Worm (Caenorhabditis elegans) whole organism, young adult: ENCODE data around the gene rbm-28.

Experiments
- B0019.2 ChIP-seq: fragments of 200-800 bp; sonication (Bioruptor generic); conservative IDR thresholded peaks from 2 replicates; pipeline ENCODE4 v1.3.6; 2022; ENCODE audit warnings: missing genetic modification reagents, missing genetic modification characterization, missing compliant biosample characterization
- B0261.1 ChIP-seq: sonication (generic microtip); optimal IDR thresholded peaks from 2 replicates; lab custom pipeline; 2016; ENCODE audit warnings: mild to moderate bottlenecking, missing genetic modification characterization, moderate library complexity, missing compliant biosample characterization
- B0336.3 ChIP-seq: fragments of 200-800 bp; sonication (Bioruptor generic); IDR thresholded peaks from 2 replicates; pipeline ENCODE4 v1.3.6; 2022; ENCODE audit warnings: missing genetic modification characterization, missing compliant biosample characterization
- C17E4.6 ChIP-seq: fragments of 200-800 bp; sonication (Bioruptor generic); IDR thresholded peaks from 2 replicates; pipeline ENCODE4 v1.3.6; 2022; ENCODE audit warnings: missing genetic modification reagents, missing genetic modification characterization, missing compliant biosample characterization
- F10E7.11 ChIP-seq: sonication (generic microtip); optimal IDR thresholded peaks from 2 replicates; lab custom pipeline; 2017; ENCODE audit warnings: mild to moderate bottlenecking, missing genetic modification characterization, moderate library complexity, missing compliant biosample characterization
- K12H6.12 ChIP-seq: fragments of 200-800 bp; sonication (Bioruptor generic); optimal IDR thresholded peaks from 2 replicates; lab custom pipeline; 2018; ENCODE audit warnings: mild to moderate bottlenecking, missing genetic modification characterization, missing compliant biosample characterization
- T07F8.4 ChIP-seq: sonication (generic microtip); optimal IDR thresholded peaks from 2 replicates; lab custom pipeline; 2016; ENCODE audit warnings: mild to moderate bottlenecking, missing genetic modification characterization, moderate library complexity, missing compliant biosample characterization
- Y53F4B.3 ChIP-seq: fragments of 200-800 bp; sonication (Bioruptor generic); IDR thresholded peaks from 2 replicates; pipeline ENCODE4 v1.3.6; 2022; ENCODE audit warnings: missing genetic modification reagents, missing genetic modification characterization, missing compliant biosample characterization
- Y56A3A.18 ChIP-seq: fragments of 200-800 bp; sonication (Bioruptor generic); IDR thresholded peaks from 2 replicates; pipeline ENCODE4 v1.3.6; 2022; ENCODE audit warnings: missing genetic modification reagents, missing genetic modification characterization, missing compliant biosample characterization
- Y95B8A.8 ChIP-seq: fragments of 200-800 bp; sonication (Bioruptor generic); IDR thresholded peaks from 2 replicates; pipeline ENCODE4 v1.3.6; 2022; ENCODE audit warnings: missing genetic modification reagents, missing genetic modification characterization, missing compliant biosample characterization
- akir-1 ChIP-seq: fragments of 200-800 bp; sonication (Bioruptor generic); optimal IDR thresholded peaks from 2 replicates; lab custom pipeline; 2018; ENCODE audit warnings: mild to moderate bottlenecking, missing genetic modification characterization, moderate library complexity, missing compliant biosample characterization
- attf-5 ChIP-seq: fragments of 200-800 bp; sonication (Bioruptor generic); optimal IDR thresholded peaks from 2 replicates; lab custom pipeline; 2018; ENCODE audit warnings: mild to moderate bottlenecking, missing genetic modification characterization, missing compliant biosample characterization
- cebp-1 ChIP-seq, 2 experiments: fragments of 200-800 bp in 1 of 2; sonication (Bioruptor generic) in 1 of 2; sonication (generic microtip) in 1 of 2; IDR thresholded peaks in 1 of 2; optimal IDR thresholded peaks in 1 of 2; 2 replicates each; pipeline versions ENCODE4 v1.3.6 to Lab custom; 2017 to 2022; ENCODE audit warnings: missing compliant biosample characterization in 2 of 2, missing genetic modification characterization in 2 of 2, mild to moderate bottlenecking in 1 of 2, missing genetic modification reagents in 1 of 2, moderate library complexity in 1 of 2
- cebp-2 ChIP-seq: fragments of 200-800 bp; sonication (Bioruptor generic); IDR thresholded peaks from 2 replicates; pipeline ENCODE4 v1.3.6; 2022; ENCODE audit warnings: missing genetic modification characterization, missing compliant biosample characterization
- ceh-27 ChIP-seq: fragments of 200-800 bp; sonication (Bioruptor generic); optimal IDR thresholded peaks from 2 replicates; lab custom pipeline; 2018; ENCODE audit warnings: mild to moderate bottlenecking, missing genetic modification characterization, moderate library complexity, missing compliant biosample characterization
- dox-1 ChIP-seq: fragments of 200-800 bp; sonication (Bioruptor generic); IDR thresholded peaks from 2 replicates; pipeline ENCODE4 v1.3.6; 2022; ENCODE audit warnings: missing genetic modification reagents, missing genetic modification characterization, missing compliant biosample characterization
- egl-44 ChIP-seq: fragments of 200-800 bp; sonication (Bioruptor generic); IDR thresholded peaks from 2 replicates; pipeline ENCODE4 v1.3.6; 2022; ENCODE audit warnings: missing genetic modification reagents, missing genetic modification characterization, missing compliant biosample characterization
- ets-4 ChIP-seq: fragments of 200-800 bp; sonication (Bioruptor generic); optimal IDR thresholded peaks from 2 replicates; lab custom pipeline; 2018; ENCODE audit warnings: mild to moderate bottlenecking, missing genetic modification characterization, missing compliant biosample characterization
- fkh-3 ChIP-seq: sonication (generic microtip); optimal IDR thresholded peaks from 2 replicates; lab custom pipeline; 2016; ENCODE audit warnings: mild to moderate bottlenecking, missing genetic modification characterization, missing compliant biosample characterization
- hlh-12 ChIP-seq: sonication (generic microtip); optimal IDR thresholded peaks from 2 replicates; lab custom pipeline; 2016; ENCODE audit warnings: missing genetic modification characterization, missing compliant biosample characterization
- hlh-26 ChIP-seq: fragments of 200-800 bp; sonication (Bioruptor generic); conservative IDR thresholded peaks from 2 replicates; pipeline ENCODE4 v1.3.6; 2022; ENCODE audit warnings: missing genetic modification reagents, missing genetic modification characterization, missing compliant biosample characterization
- hmg-1.2 ChIP-seq: fragments of 200-800 bp; sonication (Bioruptor generic); IDR thresholded peaks from 2 replicates; pipeline ENCODE4 v1.3.6; 2022; ENCODE audit warnings: missing genetic modification reagents, missing genetic modification characterization, missing compliant biosample characterization
- hmg-20 ChIP-seq: fragments of 200-800 bp; sonication (Bioruptor generic); IDR thresholded peaks from 2 replicates; pipeline ENCODE4 v1.3.6; 2022; ENCODE audit warnings: missing genetic modification reagents, missing genetic modification characterization, missing compliant biosample characterization
- let-607 ChIP-seq, 2 experiments: fragments of 200-800 bp in 1 of 2; sonication (Bioruptor generic) in 1 of 2; sonication (generic microtip) in 1 of 2; optimal IDR thresholded peaks; 2 replicates each; lab custom pipeline; 2016 to 2018; ENCODE audit warnings: mild to moderate bottlenecking in 2 of 2, missing compliant biosample characterization in 2 of 2, missing genetic modification characterization in 2 of 2, moderate library complexity in 2 of 2, missing genotype in 1 of 2
- lin-26 ChIP-seq: fragments of 200-800 bp; sonication (Bioruptor generic); IDR thresholded peaks from 2 replicates; pipeline ENCODE4 v1.3.6; 2022; ENCODE audit warnings: missing genetic modification reagents, missing genetic modification characterization, missing compliant biosample characterization
- lin-40 ChIP-seq: sonication (generic microtip); optimal IDR thresholded peaks from 2 replicates; lab custom pipeline; 2016; ENCODE audit warnings: missing genetic modification characterization, mild to moderate bottlenecking, missing compliant biosample characterization, missing genotype, missing genetic modification reagents
- lsl-1 ChIP-seq: fragments of 200-800 bp; sonication (Bioruptor generic); optimal IDR thresholded peaks from 2 replicates; lab custom pipeline; 2018; ENCODE audit warnings: mild to moderate bottlenecking, missing genetic modification characterization, moderate library complexity, missing compliant biosample characterization
- madf-6 ChIP-seq: fragments of 200-800 bp; sonication (Bioruptor generic); IDR thresholded peaks from 2 replicates; pipeline ENCODE4 v1.3.6; 2022; ENCODE audit warnings: missing genetic modification reagents, missing genetic modification characterization, missing compliant biosample characterization
- mcd-1 ChIP-seq: fragments of 200-800 bp; sonication (Bioruptor generic); IDR thresholded peaks from 2 replicates; pipeline ENCODE4 v1.3.6; 2022; ENCODE audit warnings: missing genetic modification reagents, missing genetic modification characterization, missing compliant biosample characterization
- nfyb-1 ChIP-seq: fragments of 200-800 bp; sonication (Bioruptor generic); IDR thresholded peaks from 2 replicates; pipeline ENCODE4 v1.3.6; 2022; ENCODE audit warnings: missing genetic modification reagents, missing genetic modification characterization, missing compliant biosample characterization
- nhr-80 ChIP-seq: sonication (generic microtip); optimal IDR thresholded peaks from 2 replicates; lab custom pipeline; 2016; ENCODE audit warnings: missing genetic modification characterization, missing compliant biosample characterization
- nhr-90 ChIP-seq: sonication (generic microtip); optimal IDR thresholded peaks from 2 replicates; lab custom pipeline; 2016; ENCODE audit warnings: missing genotype, mild to moderate bottlenecking, missing genetic modification characterization, missing compliant biosample characterization
- pbrm-1 ChIP-seq: fragments of 200-800 bp; sonication (Bioruptor generic); IDR thresholded peaks from 2 replicates; pipeline ENCODE4 v1.3.6; 2022; ENCODE audit warnings: missing genetic modification reagents, missing genetic modification characterization, missing compliant biosample characterization
- rcor-1 ChIP-seq: fragments of 200-800 bp; sonication (Bioruptor generic); IDR thresholded peaks from 2 replicates; pipeline ENCODE4 v1.3.6; 2022; ENCODE audit warnings: missing genetic modification reagents, missing genetic modification characterization, missing compliant biosample characterization
- rec-8 ChIP-seq, 2 experiments: sonication (generic microtip); optimal IDR thresholded peaks; 2 replicates each; lab custom pipeline; 2016; ENCODE audit warnings: mild to moderate bottlenecking in 2 of 2, missing genetic modification characterization in 2 of 2, missing genetic modification reagents in 2 of 2, missing genotype in 2 of 2, missing biosample characterization in 1 of 2, missing compliant biosample characterization in 1 of 2, moderate library complexity in 1 of 2
- repo-1 ChIP-seq: sonication (generic microtip); optimal IDR thresholded peaks from 2 replicates; lab custom pipeline; 2017; ENCODE audit warnings: mild to moderate bottlenecking, missing genetic modification characterization, missing compliant biosample characterization
- snpc-1.3 ChIP-seq: sonication (generic microtip); optimal IDR thresholded peaks from 2 replicates; lab custom pipeline; 2017; ENCODE audit warnings: missing genetic modification characterization, mild to moderate bottlenecking, missing compliant biosample characterization, antibody characterized with exemption, moderate library complexity, missing genotype, missing genetic modification reagents; ENCODE audit not compliant: insufficient read depth
- snpc-4 ChIP-seq, 5 experiments: fragments of 150-350 bp in 1 of 5; sonication (generic microtip) in 4 of 5; optimal IDR thresholded peaks; 2 replicates each; lab custom pipeline; 2014 to 2018; ENCODE audit warnings: missing genetic modification characterization in 5 of 5, missing biosample characterization in 3 of 5, antibody characterized with exemption in 2 of 5, mild to moderate bottlenecking in 2 of 5, missing compliant biosample characterization in 2 of 5, missing genotype in 2 of 5, moderate library complexity in 2 of 5, missing genetic modification reagents in 1 of 5
- somi-1 ChIP-seq: fragments of 200-800 bp; sonication (Bioruptor generic); optimal IDR thresholded peaks from 2 replicates; lab custom pipeline; 2018; ENCODE audit warnings: mild to moderate bottlenecking, missing genetic modification characterization, missing compliant biosample characterization
- unc-130 ChIP-seq: sonication (generic microtip); optimal IDR thresholded peaks from 2 replicates; lab custom pipeline; 2016; ENCODE audit warnings: missing genetic modification reagents, missing genetic modification characterization, missing compliant biosample characterization
- xnd-1 ChIP-seq: sonication (generic microtip); optimal IDR thresholded peaks from 2 replicates; lab custom pipeline; 2016; ENCODE audit warnings: missing genotype, missing genetic modification reagents, missing genetic modification characterization, missing compliant biosample characterization
- zfh-2 ChIP-seq: fragments of 200-800 bp; sonication (Bioruptor generic); conservative IDR thresholded peaks from 2 replicates; pipeline ENCODE4 v1.3.6; 2022; ENCODE audit warnings: missing genetic modification reagents, missing genetic modification characterization, missing compliant biosample characterization
- ztf-18 ChIP-seq: sonication (generic microtip); optimal IDR thresholded peaks from 2 replicates; lab custom pipeline; 2016; ENCODE audit warnings: missing genotype, mild to moderate bottlenecking, missing genetic modification characterization, missing compliant biosample characterization
- ztf-22 ChIP-seq: fragments of 200-800 bp; sonication (Bioruptor generic); optimal IDR thresholded peaks from 2 replicates; lab custom pipeline; 2018; ENCODE audit warnings: mild to moderate bottlenecking, missing genetic modification characterization, moderate library complexity, missing compliant biosample characterization

Gene rbm-28

ce11 chrII:14820460-14820859, 36.6 kb upstream of the rbm-28 start:
- TF ChIP-seq lsl-1 (GFP tag; lab: Kevin White, UChicago), result no peak
- TF ChIP-seq nhr-80 (tag; lab: Kevin White, UChicago), result peak; percentile 16

ce11 chrII:14822419-14822818, 34.6 kb upstream of the rbm-28 start:
- TF ChIP-seq repo-1 (tag; lab: Kevin White, UChicago), result peak; percentile 9
- TF ChIP-seq akir-1 (GFP tag; lab: Kevin White, UChicago), result no peak
- no peak for TF ChIP-seq nhr-90 (tag; lab: Kevin White, UChicago)
- TF ChIP-seq cebp-1 (GFP tag; IDR thresholded peaks at IDR 0.05; lab: Robert Waterston, UW), result no peak
- peak; percentile 61 for TF ChIP-seq cebp-1 (tag; optimal IDR thresholded peaks at IDR 0.05; lab: Kevin White, UChicago)
- TF ChIP-seq rec-8 (tag; optimal IDR thresholded peaks at IDR 0.05; lab: Kevin White, UChicago), result no peak
- TF ChIP-seq Y56A3A.18, result 0 out of 2 replicates have a peak, but pooled peaks have one; percentile 33
- peak; percentile 48 for TF ChIP-seq mcd-1 (GFP tag; lab: Robert Waterston, UW)
- 0 out of 2 replicates have a peak, but pooled peaks have one; percentile 18 for TF ChIP-seq B0336.3 (GFP tag; lab: Robert Waterston, UW)
- peak; percentile 14 for TF ChIP-seq ztf-22 (GFP tag; lab: Kevin White, UChicago)
- no peak for TF ChIP-seq Y53F4B.3 (GFP tag; lab: Robert Waterston, UW)
- peak; percentile 4 for TF ChIP-seq ets-4
- TF ChIP-seq let-607 (tag; optimal IDR thresholded peaks at IDR 0.05; lab: Kevin White, UChicago), result peak in 1 of 2 experiments; percentile 1
- no peak for TF ChIP-seq K12H6.12 (tag; lab: Kevin White, UChicago)
- TF ChIP-seq zfh-2 (GFP tag; lab: Robert Waterston, UW), result 0 out of 2 replicates have a peak, but pooled peaks have one; percentile 30
- TF ChIP-seq pbrm-1, result 0 out of 2 replicates have a peak, but pooled peaks have one; percentile 39
- TF ChIP-seq lin-40 (tag; lab: Kevin White, UChicago), result peak; percentile 74
- peak; percentile 96 for TF ChIP-seq hmg-1.2 (GFP tag; lab: Robert Waterston, UW)
- peak; percentile 57 for TF ChIP-seq ceh-27
- peak; percentile 71 for TF ChIP-seq dox-1
- TF ChIP-seq B0261.1 (tag; lab: Kevin White, UChicago), result no peak
- no peak for TF ChIP-seq madf-6 (GFP tag; lab: Robert Waterston, UW)
- TF ChIP-seq snpc-4 (GFP tag; optimal IDR thresholded peaks at IDR 0.05; lab: Kevin White, UChicago), result no peak
- TF ChIP-seq snpc-4 (tag; optimal IDR thresholded peaks at IDR 0.05; lab: Kevin White, UChicago), result peak in 3 of 4 experiments; percentile 18 to 56 (median 20)
- peak; percentile 45 for TF ChIP-seq rcor-1 (GFP tag; lab: Robert Waterston, UW)
- TF ChIP-seq lin-26 (GFP tag; lab: Robert Waterston, UW), result peak; percentile 33; the same call in 1 of the 2 replicates
- TF ChIP-seq attf-5, result peak; percentile 57
- no peak for TF ChIP-seq C17E4.6
- no peak for TF ChIP-seq T07F8.4 (tag; lab: Kevin White, UChicago)
- TF ChIP-seq nhr-80 (tag; lab: Kevin White, UChicago), result peak; percentile 92

- TF ChIP-seq nfyb-1 (GFP tag; lab: Robert Waterston, UW), result no peak
- TF ChIP-seq ztf-18 (tag; lab: Kevin White, UChicago), result no peak
- TF ChIP-seq dox-1, result no peak
- TF ChIP-seq cebp-2 (GFP tag; lab: Robert Waterston, UW), result no peak
- TF ChIP-seq snpc-1.3 (tag; lab: Kevin White, UChicago), result no peak
- no peak for TF ChIP-seq xnd-1
- TF ChIP-seq hmg-20 (GFP tag; lab: Robert Waterston, UW), result no peak
- TF ChIP-seq B0261.1 (tag; lab: Kevin White, UChicago), result no peak
- no peak for TF ChIP-seq somi-1 (GFP tag; lab: Kevin White, UChicago)
- TF ChIP-seq hlh-26 (GFP tag; lab: Robert Waterston, UW), result no peak
- TF ChIP-seq fkh-3 (tag; lab: Kevin White, UChicago), result no peak
- no peak for TF ChIP-seq unc-130 (GFP tag; lab: Kevin White, UChicago)
- TF ChIP-seq F10E7.11 (tag; lab: Kevin White, UChicago), result no peak
- TF ChIP-seq egl-44 (GFP tag; lab: Robert Waterston, UW), result no peak
- TF ChIP-seq hlh-12 (tag; lab: Kevin White, UChicago), result no peak
- no peak for TF ChIP-seq B0019.2 (GFP tag; lab: Robert Waterston, UW)
- TF ChIP-seq Y95B8A.8 (GFP tag; lab: Robert Waterston, UW), result no peak
Observed at ce11 chrII:14825413-14825812, 31.6 kb upstream of the rbm-28 start.
